Fruit fly (Drosophila melanogaster) whole organism, embryonic: Measurements from ENCODE around the gene CG14803.

Experiments
- Aef1 ChIP-seq: fragments of 200-800 bp; sonication (Bioruptor generic); IDR thresholded peaks from 3 replicates; pipeline ENCODE4 v1.3.6; 2022; ENCODE audit warnings: missing biosample characterization, missing genetic modification characterization
- Atf3 ChIP-seq: fragments of 200-800 bp; sonication (Bioruptor generic); optimal IDR thresholded peaks from 3 replicates; lab custom pipeline; 2016; ENCODE audit warnings: missing biosample characterization, missing genetic modification characterization
- B-H2 ChIP-seq: fragments of 200-800 bp; sonication (Bioruptor generic); optimal IDR thresholded peaks from 2 replicates; lab custom pipeline; 2018; ENCODE audit warnings: missing biosample characterization, mild to moderate bottlenecking, missing genetic modification characterization
- CG10462 ChIP-seq: fragments of 200-800 bp; sonication (Bioruptor generic); optimal IDR thresholded peaks from 2 replicates; lab custom pipeline; 2016; ENCODE audit warnings: missing biosample characterization, missing genetic modification characterization
- CG12744 ChIP-seq: fragments of 200-800 bp; sonication (Bioruptor generic); optimal IDR thresholded peaks from 2 replicates; lab custom pipeline; 2016; ENCODE audit warnings: missing biosample characterization, missing genetic modification characterization
- CG13775 ChIP-seq: fragments of 200-800 bp; sonication (Bioruptor generic); optimal IDR thresholded peaks from 3 replicates; lab custom pipeline; 2017; ENCODE audit warnings: missing biosample characterization, mild to moderate bottlenecking, missing genetic modification characterization
- CG14441 ChIP-seq: fragments of 200-800 bp; sonication (Bioruptor generic); IDR thresholded peaks from 2 replicates; pipeline ENCODE4 v1.3.6; 2022; ENCODE audit warnings: missing biosample characterization, missing genetic modification characterization
- CG18262 ChIP-seq: fragments of 200-800 bp; optimal IDR thresholded peaks from 3 replicates; lab custom pipeline; 2019; ENCODE audit warnings: missing biosample characterization, mild to moderate bottlenecking, missing genetic modification characterization, moderate library complexity
- CG30403 ChIP-seq: fragments of 200-800 bp; sonication (Bioruptor generic); optimal IDR thresholded peaks from 3 replicates; lab custom pipeline; 2016; ENCODE audit warnings: missing biosample characterization, missing genetic modification characterization
- CG31365 ChIP-seq: fragments of 200-800 bp; sonication (Bioruptor generic); optimal IDR thresholded peaks from 2 replicates; lab custom pipeline; 2018; ENCODE audit warnings: missing biosample characterization, mild to moderate bottlenecking, missing genetic modification characterization
- CG32532 ChIP-seq: fragments of 200-800 bp; sonication (Bioruptor generic); IDR thresholded peaks from 2 replicates; pipeline ENCODE4 v1.3.6; 2022; ENCODE audit warnings: missing biosample characterization, missing genetic modification characterization
- CG5245 ChIP-seq: fragments of 200-800 bp; sonication (Bioruptor generic); optimal IDR thresholded peaks from 3 replicates; lab custom pipeline; 2016; ENCODE audit warnings: missing biosample characterization, missing genetic modification characterization
- CG6765 ChIP-seq: fragments of 200-800 bp; sonication (Bioruptor generic); optimal IDR thresholded peaks from 3 replicates; lab custom pipeline; 2017; ENCODE audit warnings: missing biosample characterization, mild to moderate bottlenecking, missing genetic modification characterization
- CG6854 ChIP-seq: fragments of 200-800 bp; sonication (Bioruptor generic); optimal IDR thresholded peaks from 3 replicates; lab custom pipeline; 2017; ENCODE audit warnings: missing biosample characterization, mild to moderate bottlenecking, missing genetic modification characterization
- CG7372 ChIP-seq: fragments of 200-800 bp; sonication (Bioruptor generic); IDR thresholded peaks from 2 replicates; pipeline ENCODE4 v1.3.6; 2022; ENCODE audit warnings: missing biosample characterization, missing genetic modification characterization
- CG7963 ChIP-seq: fragments of 200-800 bp; sonication (Bioruptor generic); IDR thresholded peaks from 3 replicates; pipeline ENCODE4 v1.3.6; 2022; ENCODE audit warnings: missing biosample characterization, missing genetic modification characterization; ENCODE audit not compliant: partially characterized antibody
- CG8359 ChIP-seq: fragments of 200-800 bp; sonication (Bioruptor generic); optimal IDR thresholded peaks from 2 replicates; lab custom pipeline; 2017; ENCODE audit warnings: missing biosample characterization, mild to moderate bottlenecking, missing genetic modification characterization, borderline replicate concordance
- CG8478 ChIP-seq: fragments of >200 bp; optimal IDR thresholded peaks from 2 replicates; lab custom pipeline; 2018
- CoRest ChIP-seq: fragments of 200-800 bp; sonication (Bioruptor generic); optimal IDR thresholded peaks from 3 replicates; lab custom pipeline; 2018; ENCODE audit warnings: missing biosample characterization, mild to moderate bottlenecking, missing genetic modification characterization, moderate library complexity
- CrebB ChIP-seq: fragments of 200-800 bp; sonication (Bioruptor generic); optimal IDR thresholded peaks from 3 replicates; lab custom pipeline; 2018; ENCODE audit warnings: missing biosample characterization, mild to moderate bottlenecking, missing genetic modification characterization
- Drgx ChIP-seq: fragments of 200-800 bp; sonication (Bioruptor generic); IDR thresholded peaks from 2 replicates; pipeline ENCODE4 v1.3.6; 2022; ENCODE audit warnings: missing biosample characterization, missing genetic modification characterization
- Ets97D ChIP-seq: fragments of 200-800 bp; sonication (Bioruptor generic); optimal IDR thresholded peaks from 3 replicates; lab custom pipeline; 2016; ENCODE audit warnings: missing biosample characterization, missing genetic modification characterization
- HLH54F ChIP-seq: fragments of 200-800 bp; sonication (Bioruptor generic); optimal IDR thresholded peaks from 3 replicates; lab custom pipeline; 2016; ENCODE audit warnings: missing biosample characterization, missing genetic modification characterization
- Hand ChIP-seq: fragments of 200-800 bp; sonication (Bioruptor generic); optimal IDR thresholded peaks from 2 replicates; lab custom pipeline; 2017; ENCODE audit warnings: mild to moderate bottlenecking, missing biosample characterization, missing genetic modification reagents, missing genetic modification characterization
- Hmr ChIP-seq: fragments of 200-800 bp; sonication (Bioruptor generic); optimal IDR thresholded peaks from 3 replicates; lab custom pipeline; 2017; ENCODE audit warnings: mild to moderate bottlenecking, missing biosample characterization, missing genetic modification reagents, missing genetic modification characterization
- Hr78 ChIP-seq, 2 experiments: fragments of 200-800 bp in 1 of 2; fragments of >200 bp in 1 of 2; sonication (Bioruptor generic) in 1 of 2; optimal IDR thresholded peaks; 2 replicates each; lab custom pipeline; 2017 to 2019; ENCODE audit warnings: missing biosample characterization in 2 of 2, missing genetic modification characterization in 2 of 2, mild to moderate bottlenecking in 1 of 2, moderate library complexity in 1 of 2
- Hsf ChIP-seq: fragments of 200-800 bp; sonication (Bioruptor generic); optimal IDR thresholded peaks from 3 replicates; lab custom pipeline; 2016; ENCODE audit warnings: missing biosample characterization, missing genetic modification characterization
- Lim3 ChIP-seq: fragments of 200-800 bp; sonication (Bioruptor generic); IDR thresholded peaks from 2 replicates; pipeline ENCODE4 v1.3.6; 2022; ENCODE audit warnings: missing biosample characterization, missing genetic modification characterization
- Mad ChIP-seq: fragments of 200-800 bp; sonication (Bioruptor generic); optimal IDR thresholded peaks from 2 replicates; lab custom pipeline; 2016; ENCODE audit warnings: missing biosample characterization, missing genetic modification characterization
- NC2β ChIP-seq: fragments of 200-800 bp; sonication (Bioruptor generic); optimal IDR thresholded peaks from 2 replicates; lab custom pipeline; 2016; ENCODE audit warnings: missing biosample characterization, missing genetic modification characterization
- Nf-YB ChIP-seq: fragments of 200-800 bp; sonication (Bioruptor generic); optimal IDR thresholded peaks from 3 replicates; lab custom pipeline; 2019; ENCODE audit warnings: missing biosample characterization, mild to moderate bottlenecking, missing genetic modification characterization, moderate library complexity
- Scr ChIP-seq: fragments of 200-800 bp; sonication (Bioruptor generic); IDR thresholded peaks from 2 replicates; pipeline ENCODE4 v1.3.6; 2022; ENCODE audit warnings: missing biosample characterization, missing genetic modification characterization; ENCODE audit not compliant: partially characterized antibody
- aop ChIP-seq: fragments of 200-800 bp; sonication (Bioruptor generic); IDR thresholded peaks from 2 replicates; pipeline ENCODE4 v1.3.6; 2022; ENCODE audit warnings: missing biosample characterization, missing genetic modification characterization
- btn ChIP-seq: fragments of 200-800 bp; sonication (Bioruptor generic); optimal IDR thresholded peaks from 2 replicates; lab custom pipeline; 2016; ENCODE audit warnings: missing biosample characterization, missing genetic modification characterization
- cg ChIP-seq: fragments of 200-800 bp; sonication (Bioruptor generic); optimal IDR thresholded peaks from 3 replicates; lab custom pipeline; 2019; ENCODE audit warnings: missing biosample characterization, mild to moderate bottlenecking, missing genetic modification characterization, moderate library complexity
- dm ChIP-seq: fragments of 200-800 bp; sonication (Bioruptor generic); optimal IDR thresholded peaks from 3 replicates; lab custom pipeline; 2016; ENCODE audit warnings: missing biosample characterization, missing genetic modification characterization
- dmrt99B ChIP-seq: fragments of 200-800 bp; sonication (Bioruptor generic); optimal IDR thresholded peaks from 2 replicates; lab custom pipeline; 2018; ENCODE audit warnings: missing biosample characterization, mild to moderate bottlenecking, missing genetic modification characterization, moderate library complexity
- eve ChIP-seq, 2 experiments: fragments of >200 bp; optimal IDR thresholded peaks; 2 replicates each; lab custom pipeline; 2017; ENCODE audit warnings: missing biosample characterization in 2 of 2, missing genetic modification characterization in 2 of 2
- fu2 ChIP-seq: fragments of 200-800 bp; sonication (Bioruptor generic); optimal IDR thresholded peaks from 2 replicates; lab custom pipeline; 2016; ENCODE audit warnings: missing biosample characterization, missing genetic modification characterization
- klu ChIP-seq: fragments of 200-800 bp; sonication (Bioruptor generic); IDR thresholded peaks from 2 replicates; pipeline ENCODE4 v1.3.6; 2022; ENCODE audit warnings: missing biosample characterization, missing genetic modification characterization
- nerfin-1 ChIP-seq: fragments of 200-800 bp; sonication (Bioruptor generic); optimal IDR thresholded peaks from 3 replicates; lab custom pipeline; 2019; ENCODE audit warnings: missing biosample characterization, mild to moderate bottlenecking, missing genetic modification characterization, moderate library complexity
- pan ChIP-seq, 4 experiments: fragments of >200 bp in 3 of 4; fragments of 200-800 bp in 1 of 4; sonication (Bioruptor generic) in 1 of 4; optimal IDR thresholded peaks in 3 of 4; IDR thresholded peaks in 1 of 4; 2 replicates each; pipeline versions ENCODE4 v1.3.6 to Lab custom; 2017 to 2022; ENCODE audit warnings: missing biosample characterization in 2 of 4, missing genetic modification characterization in 2 of 4, mixed read lengths in 1 of 4
- scrt ChIP-seq: fragments of 200-800 bp; sonication (Bioruptor generic); optimal IDR thresholded peaks from 2 replicates; lab custom pipeline; 2018; ENCODE audit warnings: missing biosample characterization, mild to moderate bottlenecking, missing genetic modification characterization, moderate library complexity
- sqz ChIP-seq: fragments of 200-800 bp; sonication (Bioruptor generic); optimal IDR thresholded peaks from 3 replicates; lab custom pipeline; 2018; ENCODE audit warnings: missing biosample characterization, mild to moderate bottlenecking, missing genetic modification characterization
- ssp ChIP-seq: fragments of 200-800 bp; sonication (Bioruptor generic); IDR thresholded peaks from 2 replicates; pipeline ENCODE4 v1.3.6; 2022; ENCODE audit warnings: missing biosample characterization, missing genetic modification characterization
- tio ChIP-seq: fragments of 200-800 bp; sonication (Bioruptor generic); optimal IDR thresholded peaks from 2 replicates; lab custom pipeline; 2017; ENCODE audit warnings: missing biosample characterization, missing genetic modification characterization, inconsistent platforms
- tna ChIP-seq: fragments of 200-800 bp; sonication (Bioruptor generic); IDR thresholded peaks from 2 replicates; pipeline ENCODE4 v1.3.6; 2022; ENCODE audit warnings: missing biosample characterization, missing genetic modification characterization; ENCODE audit not compliant: partially characterized antibody
- unc-4 ChIP-seq: fragments of 200-800 bp; sonication (Bioruptor generic); IDR thresholded peaks from 2 replicates; pipeline ENCODE4 v1.3.6; 2022; ENCODE audit warnings: missing biosample characterization, missing genetic modification characterization; ENCODE audit not compliant: partially characterized antibody

Gene CG14803

dm6 chrX:1858867-1859266 lies 9.8 kb upstream of the CG14803 start, which contains the start of gene Lamtor5 (continued):
- TF ChIP-seq Ets97D (GFP tag; lab: Kevin White, UChicago): peak; percentile 28
- peak; percentile 37 for TF ChIP-seq CG30403 (GFP tag; lab: Kevin White, UChicago)
- peak; percentile 19; the same call in 1 of the 2 replicates for TF ChIP-seq Drgx
- peak; percentile 31 for TF ChIP-seq CoRest (tag; lab: Kevin White, UChicago)
- TF ChIP-seq CG6854 (GFP tag; lab: Kevin White, UChicago): peak; percentile 32
- TF ChIP-seq CG13775 (GFP tag; lab: Kevin White, UChicago): peak; percentile 45
- no peak for TF ChIP-seq CG31365 (tag; lab: Kevin White, UChicago)
- peak; percentile 14 for TF ChIP-seq fu2 (GFP tag; lab: Kevin White, UChicago)
- peak; percentile 16 for TF ChIP-seq Atf3
- no peak for TF ChIP-seq CG8359 (GFP tag; lab: Kevin White, UChicago)
- TF ChIP-seq Mad: peak; percentile 10
- TF ChIP-seq CG18262 (tag; lab: Kevin White, UChicago): peak; percentile 32
- TF ChIP-seq Scr (GFP tag; lab: Robert Waterston, UW): 0 out of 2 replicates have a peak, but pooled peaks have one; percentile 21
- TF ChIP-seq dmrt99B (tag; lab: Kevin White, UChicago): peak; percentile 36
- TF ChIP-seq Hmr (GFP tag; lab: Kevin White, UChicago): peak; percentile 49
- no peak for TF ChIP-seq pan (optimal IDR thresholded peaks at IDR 0.05; lab: Kevin White, UChicago)
- peak in 1 of 2 experiments; percentile 34 for TF ChIP-seq pan (GFP tag; optimal IDR thresholded peaks at IDR 0.05 in 1 of 2, IDR thresholded peaks at IDR 0.05 in 1 of 2)
- peak; percentile 22 for TF ChIP-seq Hand (GFP tag; lab: Kevin White, UChicago)
- peak; percentile 15; the same call in 1 of the 2 replicates for TF ChIP-seq klu (GFP tag; lab: Robert Waterston, UW)
- TF ChIP-seq nerfin-1 (tag; lab: Kevin White, UChicago): peak; percentile 30
- TF ChIP-seq CG12744: peak; percentile 24
- TF ChIP-seq Nf-YB (GFP tag; lab: Kevin White, UChicago): peak; percentile 19
- TF ChIP-seq Hsf (GFP tag; lab: Kevin White, UChicago): peak; percentile 32
- TF ChIP-seq, all 482 proteins: peak for 183

- TF ChIP-seq dm (GFP tag; lab: Kevin White, UChicago): peak; percentile 89
- TF ChIP-seq Hr78 (GFP tag; optimal IDR thresholded peaks at IDR 0.05; lab: Kevin White, UChicago): peak in 1 of 2 experiments; percentile 2
- TF ChIP-seq unc-4: no peak
- no peak for TF ChIP-seq tio (GFP tag; lab: Kevin White, UChicago)
- peak; percentile 66 for TF ChIP-seq CG10462 (GFP tag; lab: Kevin White, UChicago)
- peak; percentile 87 for TF ChIP-seq CG32532 (GFP tag; lab: Robert Waterston, UW)
- TF ChIP-seq CG8478 (lab: Kevin White, UChicago): no peak
- peak; percentile 75 for TF ChIP-seq CG14441
- TF ChIP-seq cg: peak; percentile 65
- peak; percentile 95 for TF ChIP-seq HLH54F
- no peak for TF ChIP-seq aop
- TF ChIP-seq CrebB: peak; percentile 31
- TF ChIP-seq CG5245 (GFP tag; lab: Kevin White, UChicago): peak; percentile 48
- peak; percentile 89 for TF ChIP-seq NC2β
- TF ChIP-seq tna (GFP tag; lab: Robert Waterston, UW): no peak
- no peak for TF ChIP-seq scrt (GFP tag; lab: Kevin White, UChicago)
- TF ChIP-seq Mad: peak; percentile 80
- peak; percentile 74 for TF ChIP-seq ssp (GFP tag; lab: Robert Waterston, UW)
- peak; percentile 61 for TF ChIP-seq B-H2
- peak; percentile 73 for TF ChIP-seq CG7372 (GFP tag; lab: Robert Waterston, UW)
- peak; percentile 84 for TF ChIP-seq Aef1 (GFP tag; lab: Robert Waterston, UW)
- peak; percentile 86 for TF ChIP-seq Atf3
- TF ChIP-seq sqz: no peak
- no peak for TF ChIP-seq eve (GFP tag; optimal IDR thresholded peaks at IDR 0.05; lab: Kevin White, UChicago)
- TF ChIP-seq CG7963 (GFP tag; lab: Robert Waterston, UW): no peak
- TF ChIP-seq CG6765: peak; percentile 45
- TF ChIP-seq Lim3 (GFP tag; lab: Robert Waterston, UW): no peak
- TF ChIP-seq btn (GFP tag; lab: Kevin White, UChicago): peak; percentile 69
Measured at dm6 chrX:1861620-1862184, 7.0 kb upstream of the CG14803 start, which contains the start of gene deltaCOP. TSS of gene deltaCOP (minus strand) at chrX:1861790.
